Worm (Caenorhabditis elegans): ENCODE results near the gene col-89.

ce11 chrIII:4735443-4735842 lies 12.5 kb upstream of the col-89 start, which contains the start of gene F17C8.7:
- TF ChIP-seq repo-1 (tag; optimal IDR thresholded peaks at IDR 0.05) (no peak), nhr-80 (tag; optimal IDR thresholded peaks at IDR 0.05) (no peak), attf-6 (GFP tag; IDR thresholded peaks at IDR 0.05) (no peak), ceh-100 (GFP tag; IDR thresholded peaks at IDR 0.05) (no peak)
